Worm (Caenorhabditis elegans): ENCODE data around the gene T04C9.1.

Gene T04C9.1

ce11 chrIII:5991142-5991930 lies 1.7 kb upstream of the T04C9.1 start, which contains the start of gene T04C9.2 (continued):
- TF ChIP-seq T20F7.1 (GFP tag; optimal IDR thresholded peaks at IDR 0.05) (no peak), fkh-10 (GFP tag; optimal IDR thresholded peaks at IDR 0.05) (peak; percentile 55), ceh-20 (GFP tag; IDR thresholded peaks at IDR 0.05) (peak; percentile 57; the same call in 1 of the 2 replicates), lim-7 (GFP tag; IDR thresholded peaks at IDR 0.05) (no peak), zag-1 (tag; optimal IDR thresholded peaks at IDR 0.05) (no peak), mep-1 (tag; optimal IDR thresholded peaks at IDR 0.05) (no peak), nhr-6 (tag; optimal IDR thresholded peaks at IDR 0.05) (no peak), unc-39 (tag; optimal IDR thresholded peaks at IDR 0.05) (no peak), zip-2 (tag; optimal IDR thresholded peaks at IDR 0.05) (no peak), daf-8 (GFP tag; IDR thresholded peaks at IDR 0.05) (no peak), madf-9 (GFP tag; conservative IDR thresholded peaks at IDR 0.05) (no peak), tag-97 (GFP tag; IDR thresholded peaks at IDR 0.05) (no peak), lin-1 (GFP tag; IDR thresholded peaks at IDR 0.05) (no peak), mdl-1 (tag; optimal IDR thresholded peaks at IDR 0.05) (no peak), nhr-42 (GFP tag; IDR thresholded peaks at IDR 0.05) (no peak), nhr-10 (tag; optimal IDR thresholded peaks at IDR 0.05) (no peak), daf-12 (tag; optimal IDR thresholded peaks at IDR 0.05) (no peak), ceh-28 (tag; optimal IDR thresholded peaks at IDR 0.05) (no peak), hlh-11 (tag; optimal IDR thresholded peaks at IDR 0.05) (peak; percentile 44), nhr-41 (GFP tag; IDR thresholded peaks at IDR 0.05) (no peak), ZK337.2 (GFP tag; IDR thresholded peaks at IDR 0.05) (no peak), hlh-30 (tag; optimal IDR thresholded peaks at IDR 0.05; ENCODE audit: insufficient read depth) (peak; percentile 38), gei-8 (GFP tag; optimal IDR thresholded peaks at IDR 0.05) (no peak), nhr-25 (tag; optimal IDR thresholded peaks at IDR 0.05; ENCODE audit: borderline replicate concordance, insufficient read depth) (no peak), ZK546.5 (tag; optimal IDR thresholded peaks at IDR 0.05) (no peak)

ce11 chrIII:5992043-5992442 lies 970 bp upstream of the T04C9.1 start:
- TF ChIP-seq F44E2.7 (GFP tag; IDR thresholded peaks at IDR 0.05): no peak
- TF ChIP-seq spr-1 (tag; optimal IDR thresholded peaks at IDR 0.05): no peak
- TF ChIP-seq dmd-9 (GFP tag; IDR thresholded peaks at IDR 0.05): no peak
- TF ChIP-seq daf-16 (GFP tag; optimal IDR thresholded peaks at IDR 0.05): no peak
- TF ChIP-seq daf-16 (tag; optimal IDR thresholded peaks at IDR 0.05): no peak
- no peak for TF ChIP-seq R02D3.7 (tag; optimal IDR thresholded peaks at IDR 0.05)
- peak; percentile 16 for TF ChIP-seq rbr-2 (tag; optimal IDR thresholded peaks at IDR 0.05)
- no peak for TF ChIP-seq nhr-41 (GFP tag; IDR thresholded peaks at IDR 0.05)
- TF ChIP-seq ctbp-1 (GFP tag; IDR thresholded peaks at IDR 0.05): 0 out of 2 replicates have a peak, but pooled peaks have one; percentile 36
- no peak for TF ChIP-seq gei-8 (GFP tag; optimal IDR thresholded peaks at IDR 0.05)
- TF ChIP-seq ces-1 (GFP tag; optimal IDR thresholded peaks at IDR 0.05): peak; percentile 88
- no peak for TF ChIP-seq mes-2 (tag; optimal IDR thresholded peaks at IDR 0.05; ENCODE audit: poor library complexity, severe bottlenecking)
- TF ChIP-seq nhr-76 (tag; optimal IDR thresholded peaks at IDR 0.05): no peak
- TF ChIP-seq T20F7.1 (GFP tag; optimal IDR thresholded peaks at IDR 0.05): no peak
- peak in 1 of 2 experiments; percentile 7 for TF ChIP-seq lsy-2 (tag; optimal IDR thresholded peaks at IDR 0.05)
- no peak for TF ChIP-seq mdl-1 (tag; optimal IDR thresholded peaks at IDR 0.05)
- TF ChIP-seq madf-5 (GFP tag; IDR thresholded peaks at IDR 0.05): no peak
- TF ChIP-seq daf-8 (GFP tag; IDR thresholded peaks at IDR 0.05): no peak
- TF ChIP-seq ceh-82 (tag; optimal IDR thresholded peaks at IDR 0.05): no peak
- no peak for TF ChIP-seq hif-1 (tag; optimal IDR thresholded peaks at IDR 0.05)
- no peak for TF ChIP-seq mxl-2 (GFP tag; conservative IDR thresholded peaks at IDR 0.05)
- no peak for TF ChIP-seq lin-38 (GFP tag; IDR thresholded peaks at IDR 0.05)
- TF ChIP-seq daf-19 (GFP tag; conservative IDR thresholded peaks at IDR 0.05): no peak

All from whole organism, L4 larva.